Fruit fly (Drosophila melanogaster) whole organism, prepupa: ENCODE data around the gene CG9259.
A peak's percentile ranks its signal among the peaks of the same experiment; 100 is the strongest.

ENCODE experiments used
- Blimp-1 ChIP-seq: fragments of 200-800 bp; sonication (Bioruptor generic); optimal IDR thresholded peaks from 3 replicates; lab custom pipeline; 2017; ENCODE audit warnings: missing biosample characterization, missing genetic modification characterization, mild to moderate bottlenecking, moderate library complexity, missing genetic modification reagents
- CG10631 ChIP-seq: fragments of 200-800 bp; sonication (Bioruptor generic); optimal IDR thresholded peaks from 2 replicates; lab custom pipeline; 2016; ENCODE audit warnings: missing biosample characterization, missing genetic modification characterization
- CG10669 ChIP-seq: fragments of 200-800 bp; sonication (Bioruptor generic); optimal IDR thresholded peaks from 3 replicates; lab custom pipeline; 2018; ENCODE audit warnings: missing biosample characterization, mild to moderate bottlenecking, missing genetic modification characterization, moderate library complexity
- CG11294 ChIP-seq: fragments of 200-800 bp; sonication (Bioruptor generic); IDR thresholded peaks from 2 replicates; pipeline ENCODE4 v1.3.6; 2022; ENCODE audit warnings: missing biosample characterization, missing genetic modification characterization
- CG11762 ChIP-seq: fragments of 200-800 bp; sonication (Bioruptor generic); optimal IDR thresholded peaks from 3 replicates; lab custom pipeline; 2016; ENCODE audit warnings: missing biosample characterization, missing genetic modification characterization; ENCODE audit not compliant: insufficient read depth
- CG15336 ChIP-seq: fragments of 200-800 bp; sonication (Bioruptor generic); IDR thresholded peaks from 2 replicates; pipeline ENCODE4 v1.3.6; 2022; ENCODE audit warnings: missing biosample characterization, missing genetic modification characterization
- CG1621 ChIP-seq: fragments of 200-800 bp; sonication (Bioruptor generic); optimal IDR thresholded peaks from 3 replicates; lab custom pipeline; 2018; ENCODE audit warnings: missing biosample characterization, mild to moderate bottlenecking, missing genetic modification characterization
- CG16779 ChIP-seq: fragments of 200-800 bp; sonication (Bioruptor generic); optimal IDR thresholded peaks from 3 replicates; lab custom pipeline; 2017; ENCODE audit warnings: missing biosample characterization, mild to moderate bottlenecking, missing genetic modification characterization
- CG3032 ChIP-seq: fragments of 200-800 bp; optimal IDR thresholded peaks from 2 replicates; lab custom pipeline; 2019; ENCODE audit warnings: missing biosample characterization, mild to moderate bottlenecking, missing genetic modification characterization, moderate library complexity
- CG34406 ChIP-seq: fragments of 200-800 bp; sonication (Bioruptor generic); optimal IDR thresholded peaks from 3 replicates; lab custom pipeline; 2016; ENCODE audit warnings: missing biosample characterization, missing genetic modification characterization
- CG3919 ChIP-seq: fragments of 200-800 bp; sonication (Bioruptor generic); optimal IDR thresholded peaks from 3 replicates; lab custom pipeline; 2016; ENCODE audit warnings: missing biosample characterization, missing genetic modification characterization
- CG4318 ChIP-seq: fragments of 200-800 bp; sonication (Bioruptor generic); optimal IDR thresholded peaks from 3 replicates; lab custom pipeline; 2017; ENCODE audit warnings: missing biosample characterization, mild to moderate bottlenecking, missing genetic modification characterization
- CG6163 ChIP-seq: fragments of 200-800 bp; sonication (Bioruptor generic); IDR thresholded peaks from 3 replicates; pipeline ENCODE4 v1.3.6; 2022; ENCODE audit warnings: missing biosample characterization, missing genetic modification characterization
- CG6276 ChIP-seq: fragments of 200-800 bp; sonication (Bioruptor generic); optimal IDR thresholded peaks from 2 replicates; lab custom pipeline; 2017; ENCODE audit warnings: missing biosample characterization, mild to moderate bottlenecking, missing genetic modification characterization
- CG6792 ChIP-seq: fragments of 200-800 bp; sonication (Bioruptor generic); optimal IDR thresholded peaks from 3 replicates; lab custom pipeline; 2016; ENCODE audit warnings: missing biosample characterization, missing genetic modification characterization
- CG6808 ChIP-seq: fragments of 200-800 bp; sonication (Bioruptor generic); optimal IDR thresholded peaks from 3 replicates; lab custom pipeline; 2017; ENCODE audit warnings: missing biosample characterization, missing genetic modification characterization, mild to moderate bottlenecking, moderate library complexity, missing genetic modification reagents
- CG6854 ChIP-seq: fragments of 200-800 bp; sonication (Bioruptor generic); optimal IDR thresholded peaks from 2 replicates; lab custom pipeline; 2017; ENCODE audit warnings: missing biosample characterization, mild to moderate bottlenecking, missing genetic modification characterization
- CG7368 ChIP-seq: fragments of 200-800 bp; sonication (Bioruptor generic); optimal IDR thresholded peaks from 3 replicates; lab custom pipeline; 2016; ENCODE audit warnings: missing biosample characterization, missing genetic modification characterization
- CG9139 ChIP-seq: fragments of 200-800 bp; sonication (Bioruptor generic); optimal IDR thresholded peaks from 3 replicates; lab custom pipeline; 2017; ENCODE audit warnings: missing biosample characterization, mild to moderate bottlenecking, missing genetic modification characterization
- Eip75B ChIP-seq: fragments of 200-800 bp; sonication (Bioruptor generic); optimal IDR thresholded peaks from 3 replicates; lab custom pipeline; 2016; ENCODE audit warnings: missing biosample characterization, missing genetic modification characterization
- Eip78C ChIP-seq: fragments of 200-800 bp; sonication (Bioruptor generic); peaks from one replicate; lab custom pipeline; 2016; ENCODE audit warnings: missing biosample characterization, missing genetic modification characterization
- Ets96B ChIP-seq: fragments of 200-800 bp; optimal IDR thresholded peaks from 2 replicates; lab custom pipeline; 2019; ENCODE audit warnings: missing biosample characterization, mild to moderate bottlenecking, missing genetic modification characterization, moderate library complexity
- Hr4 ChIP-seq: fragments of 200-800 bp; sonication (Bioruptor generic); optimal IDR thresholded peaks from 3 replicates; lab custom pipeline; 2016; ENCODE audit warnings: missing biosample characterization, missing genetic modification characterization
- Lpt ChIP-seq: fragments of 200-800 bp; sonication (Bioruptor generic); optimal IDR thresholded peaks from 3 replicates; lab custom pipeline; 2016; ENCODE audit warnings: missing biosample characterization, missing genetic modification characterization
- Met ChIP-seq: fragments of 200-800 bp; sonication (Bioruptor generic); optimal IDR thresholded peaks from 3 replicates; lab custom pipeline; 2016; ENCODE audit warnings: missing biosample characterization, missing genetic modification characterization
- OdsH ChIP-seq: fragments of 200-800 bp; sonication (Bioruptor generic); optimal IDR thresholded peaks from 3 replicates; lab custom pipeline; 2016; ENCODE audit warnings: missing biosample characterization, missing genetic modification characterization
- Sox102F ChIP-seq: fragments of 200-800 bp; sonication (Bioruptor generic); optimal IDR thresholded peaks from 2 replicates; lab custom pipeline; 2016; ENCODE audit warnings: missing biosample characterization, mild to moderate bottlenecking, missing genetic modification characterization
- dac ChIP-seq: fragments of 200-800 bp; sonication (Bioruptor generic); optimal IDR thresholded peaks from 2 replicates; lab custom pipeline; 2017; ENCODE audit warnings: missing biosample characterization, mild to moderate bottlenecking, missing genetic modification characterization
- eg ChIP-seq: fragments of 200-800 bp; sonication (Bioruptor generic); IDR thresholded peaks from 3 replicates; pipeline ENCODE4 v1.3.6; 2022; ENCODE audit warnings: missing biosample characterization, missing genetic modification characterization
- esn ChIP-seq: fragments of 200-800 bp; sonication (Bioruptor generic); optimal IDR thresholded peaks from 2 replicates; lab custom pipeline; 2016; ENCODE audit warnings: missing biosample characterization, mild to moderate bottlenecking, missing genetic modification characterization, moderate library complexity
- fkh ChIP-seq: fragments of 200-800 bp; sonication (Bioruptor generic); optimal IDR thresholded peaks from 3 replicates; lab custom pipeline; 2017; ENCODE audit warnings: missing biosample characterization, mild to moderate bottlenecking, missing genetic modification characterization, moderate library complexity
- net ChIP-seq: fragments of 200-800 bp; sonication (Bioruptor generic); optimal IDR thresholded peaks from 3 replicates; lab custom pipeline; 2016; ENCODE audit warnings: missing biosample characterization, missing genetic modification characterization
- pdm3 ChIP-seq: fragments of 200-800 bp; sonication (Bioruptor generic); optimal IDR thresholded peaks from 3 replicates; lab custom pipeline; 2016; ENCODE audit warnings: missing biosample characterization, missing genetic modification characterization
- salr ChIP-seq, 2 experiments: fragments of 200-800 bp; sonication (Bioruptor generic); optimal IDR thresholded peaks; 3 replicates each; lab custom pipeline; 2016 to 2018; ENCODE audit warnings: missing biosample characterization in 2 of 2, missing genetic modification characterization in 2 of 2, mild to moderate bottlenecking in 1 of 2
- spab ChIP-seq: fragments of 200-800 bp; sonication (Bioruptor generic); optimal IDR thresholded peaks from 2 replicates; lab custom pipeline; 2017; ENCODE audit warnings: missing biosample characterization, mild to moderate bottlenecking, missing genetic modification characterization, missing genetic modification reagents
- ss ChIP-seq, 2 experiments: fragments of 200-800 bp; sonication (Bioruptor generic); optimal IDR thresholded peaks; 2 replicates in 1 of 2; 3 replicates in 1 of 2; lab custom pipeline; 2017 to 2018; ENCODE audit warnings: mild to moderate bottlenecking in 2 of 2, missing biosample characterization in 2 of 2, missing genetic modification characterization in 2 of 2, moderate library complexity in 1 of 2
- svp ChIP-seq: fragments of 200-800 bp; sonication (Bioruptor generic); peaks from one replicate; lab custom pipeline; 2016; ENCODE audit warnings: missing biosample characterization, missing genetic modification characterization
- vri ChIP-seq: fragments of 200-800 bp; sonication (Bioruptor generic); optimal IDR thresholded peaks from 3 replicates; lab custom pipeline; 2016; ENCODE audit warnings: missing biosample characterization, mild to moderate bottlenecking, missing genetic modification characterization

Gene CG9259

DNA sequence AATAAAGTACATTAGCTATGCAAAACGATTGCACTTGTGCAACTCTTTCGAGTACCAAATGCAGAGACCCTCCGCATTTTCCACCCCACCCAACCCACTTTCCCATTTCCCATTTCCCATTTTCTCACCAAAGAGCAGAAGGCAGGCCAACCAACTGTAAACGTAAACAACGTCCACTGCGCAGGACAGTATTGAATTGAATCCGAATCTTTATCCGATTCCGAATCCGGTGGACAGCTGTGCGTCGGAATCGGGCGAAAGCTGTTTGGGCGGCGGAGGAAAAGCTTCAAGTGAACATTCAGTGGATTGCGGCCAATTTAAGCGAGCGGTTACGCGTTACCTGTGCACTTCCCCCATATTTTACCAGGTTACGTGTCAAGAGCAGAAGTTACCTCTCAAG lies 14.1 kb upstream of the CG9259 start, which contains the start of gene tadr:
Gene tadr (plus strand): TSS at position 301 of the 400 bp plus-strand sequence.
- TF ChIP-seq CG6792 (no peak), CG6163 (GFP tag; lab: Robert Waterston, UW) (0 out of 3 replicates have a peak, but pooled peaks have one; percentile 18)

DNA sequence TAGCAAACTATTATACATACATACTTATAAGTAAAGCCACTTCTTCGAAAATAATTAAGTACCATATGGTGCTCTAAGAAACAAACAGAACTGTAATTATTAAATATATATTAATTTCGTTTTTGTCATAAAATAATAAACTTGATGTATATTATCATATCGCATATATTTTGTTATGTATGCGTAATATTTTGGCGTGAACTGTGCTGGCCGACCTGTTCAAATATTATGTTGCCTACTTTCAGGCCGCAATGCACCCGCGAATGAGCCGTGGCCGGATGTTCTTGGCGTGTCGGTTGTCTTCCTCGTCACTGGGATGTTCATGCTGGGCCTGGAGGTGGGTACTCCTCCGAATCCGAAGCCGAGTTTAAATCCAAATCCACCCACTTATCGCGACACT lies 11.3 kb upstream of the CG9259 start:
- TF ChIP-seq svp (peak; percentile 44), CG9139 (GFP tag; lab: Kevin White, UChicago) (no peak), Hr4 (no peak)

DNA sequence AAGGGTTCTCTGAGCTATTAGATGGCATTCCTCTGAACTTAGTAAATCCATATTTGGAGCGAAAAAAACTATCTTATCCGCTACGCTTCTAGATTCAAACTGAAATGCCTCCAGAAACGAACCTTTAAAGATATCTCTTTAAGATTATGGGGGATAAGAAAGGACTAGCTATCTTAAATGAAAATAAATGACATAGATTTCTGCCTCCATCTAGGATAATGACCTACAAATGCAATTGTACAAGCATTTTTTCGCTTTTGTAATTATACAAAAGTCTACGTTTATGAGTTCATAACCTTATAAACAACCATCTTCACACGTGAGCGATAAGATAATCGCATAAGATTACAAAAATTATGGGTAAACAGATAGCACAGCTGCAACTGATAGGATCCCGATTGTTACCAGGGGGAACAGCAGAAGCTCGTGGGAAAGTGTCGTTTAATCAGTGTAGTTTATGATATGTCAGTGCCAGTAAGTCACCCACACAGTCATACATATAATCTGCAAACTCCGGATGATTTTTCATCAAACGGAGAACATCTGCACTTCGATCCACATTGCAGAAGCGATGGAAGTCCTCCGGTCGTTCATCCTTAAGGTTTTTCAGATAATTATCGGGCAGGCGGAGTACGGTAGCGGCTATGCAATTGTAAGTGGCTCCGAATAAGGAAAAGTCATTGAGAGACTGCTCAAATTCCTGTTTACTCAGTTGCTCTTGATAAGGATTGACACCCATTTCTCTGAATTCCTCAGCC lies 6.6 kb upstream of the CG9259 start, which contains the start of gene CG33511:
Gene CG33511 (minus strand): TSS at position 51 of the 758 bp plus-strand sequence.
- TF ChIP-seq vri (GFP tag; lab: Kevin White, UChicago) = peak; percentile 43
- TF ChIP-seq net (GFP tag; lab: Kevin White, UChicago) = no peak
- peak; percentile 88 for TF ChIP-seq svp
- peak; percentile 16 for TF ChIP-seq fkh (GFP tag; lab: Kevin White, UChicago)
- no peak for TF ChIP-seq Eip75B (GFP tag; lab: Kevin White, UChicago)
- TF ChIP-seq CG10631 (GFP tag; lab: Kevin White, UChicago) = no peak
- no peak for TF ChIP-seq CG7368 (GFP tag; lab: Kevin White, UChicago)
- TF ChIP-seq Blimp-1 = no peak
- TF ChIP-seq CG10669 (GFP tag; lab: Kevin White, UChicago) = no peak
- TF ChIP-seq CG3032 = no peak
- TF ChIP-seq, all 60 proteins: peak for 3

DNA sequence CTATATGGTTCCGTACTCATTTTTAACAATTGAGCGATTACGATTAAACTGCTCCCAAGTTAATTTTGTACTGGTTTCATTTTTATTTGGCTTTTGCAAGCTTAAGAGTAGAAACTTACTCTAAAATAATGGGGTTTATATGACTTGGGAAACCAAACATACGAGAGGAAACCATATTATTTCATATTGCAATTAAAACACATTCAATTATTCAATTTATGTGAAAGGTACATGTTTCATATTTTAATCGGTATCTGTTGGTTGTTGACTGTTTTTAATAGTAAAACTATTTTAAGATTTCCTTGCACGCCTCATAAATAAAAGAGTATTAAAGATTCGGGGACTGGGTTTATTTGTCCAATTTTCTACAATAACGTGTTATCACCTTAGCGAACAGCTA lies 4.9 kb upstream of the CG9259 start, which contains the start of gene CG33510:
Gene CG33510 (minus strand): TSS at position 59 of the 400 bp plus-strand sequence.
- TF ChIP-seq CG34406 (GFP tag; lab: Kevin White, UChicago) = no peak
- TF ChIP-seq spab (GFP tag; lab: Kevin White, UChicago) = no peak
- no peak for TF ChIP-seq CG10631 (GFP tag; lab: Kevin White, UChicago)
- no peak for TF ChIP-seq CG6854 (GFP tag; lab: Kevin White, UChicago)
- no peak for TF ChIP-seq eg (GFP tag; lab: Robert Waterston, UW)
- TF ChIP-seq CG1621 = no peak
- no peak for TF ChIP-seq Sox102F (GFP tag; lab: Kevin White, UChicago)
- TF ChIP-seq ss (GFP tag; optimal IDR thresholded peaks at IDR 0.05; lab: Kevin White, UChicago) = no peak
- no peak for TF ChIP-seq salr (GFP tag; optimal IDR thresholded peaks at IDR 0.05; lab: Kevin White, UChicago)
- TF ChIP-seq Met (GFP tag; lab: Kevin White, UChicago) = no peak
- no peak for TF ChIP-seq pdm3 (GFP tag; lab: Kevin White, UChicago)
- TF ChIP-seq CG4318 (GFP tag; lab: Kevin White, UChicago) = no peak
- no peak for TF ChIP-seq CG16779
- TF ChIP-seq Blimp-1 = no peak
- no peak for TF ChIP-seq Eip78C
- TF ChIP-seq CG3919 = no peak
- TF ChIP-seq vri (GFP tag; lab: Kevin White, UChicago) = no peak

DNA sequence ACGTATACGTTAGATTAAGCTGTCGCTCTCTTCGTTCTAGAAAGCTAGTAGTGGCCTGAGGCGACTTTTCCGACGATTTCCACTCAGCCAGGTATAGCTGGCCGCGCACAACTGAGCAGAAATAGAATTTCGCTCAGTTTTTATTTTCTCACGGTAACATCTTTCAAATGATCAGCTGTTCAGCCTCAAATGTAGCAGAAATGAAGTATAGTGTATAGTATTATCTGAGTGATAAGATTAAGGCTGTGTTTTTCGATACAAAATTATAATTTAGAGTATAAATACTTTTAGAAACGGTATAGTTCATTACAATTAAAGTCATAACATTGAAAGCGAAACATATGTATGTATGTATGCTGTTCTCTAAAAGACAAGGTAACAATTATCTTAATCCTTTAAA lies 2.8 kb upstream of the CG9259 start, which contains the start of gene CG33509:
Gene CG33509 (minus strand): TSS at position 101 of the 400 bp plus-strand sequence.
- TF ChIP-seq CG6808 (GFP tag; lab: Kevin White, UChicago) (no peak), salr (GFP tag; optimal IDR thresholded peaks at IDR 0.05; lab: Kevin White, UChicago) (no peak), Ets96B (tag; lab: Kevin White, UChicago) (no peak), Met (GFP tag; lab: Kevin White, UChicago) (no peak), spab (GFP tag; lab: Kevin White, UChicago) (no peak), CG7368 (GFP tag; lab: Kevin White, UChicago) (no peak), CG3032 (no peak), esn (GFP tag; lab: Kevin White, UChicago) (no peak), CG6276 (GFP tag; lab: Kevin White, UChicago) (no peak), CG4318 (GFP tag; lab: Kevin White, UChicago) (no peak), CG6854 (GFP tag; lab: Kevin White, UChicago) (no peak), CG11762 (no peak), CG15336 (GFP tag; lab: Robert Waterston, UW) (no peak), dac (no peak), ss (GFP tag; optimal IDR thresholded peaks at IDR 0.05; lab: Kevin White, UChicago) (no peak), OdsH (GFP tag; lab: Kevin White, UChicago) (no peak), CG11294 (no peak), Sox102F (GFP tag; lab: Kevin White, UChicago) (no peak), Lpt (GFP tag; lab: Kevin White, UChicago) (no peak), CG3919 (no peak)
- TF ChIP-seq, all 60 proteins: peak for 0
